Worm (Caenorhabditis elegans): Measurements from ENCODE around the gene dhhc-4.

The dhhc-4 gene

DNA sequence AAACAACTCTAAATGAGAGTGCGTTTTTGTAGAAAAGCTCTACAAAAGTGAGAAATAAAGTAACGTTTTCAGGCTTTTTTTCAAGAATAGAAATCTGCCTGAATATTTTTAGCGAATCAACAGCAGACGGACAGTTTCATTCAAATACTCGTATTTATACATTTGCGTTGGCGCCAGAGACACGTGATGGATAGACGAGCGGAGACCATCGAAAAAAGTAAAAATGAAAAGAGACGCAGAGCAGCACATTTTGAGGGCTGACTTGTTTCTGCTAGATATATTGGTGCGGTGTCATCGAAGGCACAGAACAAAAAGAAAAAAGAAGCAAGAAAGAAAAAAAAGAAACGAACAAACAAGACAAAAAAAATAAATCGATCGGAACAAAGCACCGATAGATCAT lies 41.6 kb downstream of the dhhc-4 start (continued):
- TF ChIP-seq duxl-1 (tag; optimal IDR thresholded peaks at IDR 0.05; ENCODE audit: poor library complexity) (peak; percentile 38), set-16 (GFP tag; IDR thresholded peaks at IDR 0.05) (no peak), ama-1 (optimal IDR thresholded peaks at IDR 0.05) (peak; percentile 66), madf-9 (GFP tag; conservative IDR thresholded peaks at IDR 0.05) (no peak), pha-4 (GFP tag; IDR thresholded peaks at IDR 0.05) (peak; percentile 62; the same call in 1 of the 2 replicates), pha-4 (tag; optimal IDR thresholded peaks at IDR 0.05) (no peak), nhr-237 (tag; optimal IDR thresholded peaks at IDR 0.05) (no peak), mdt-29 (GFP tag; IDR thresholded peaks at IDR 0.05) (0 out of 2 replicates have a peak, but pooled peaks have one; percentile 45), egl-27 (tag; optimal IDR thresholded peaks at IDR 0.05) (no peak), skn-1 (tag; optimal IDR thresholded peaks at IDR 0.05) (no peak), nhr-28 (tag; optimal IDR thresholded peaks at IDR 0.05) (peak; percentile 17), saeg-2 (GFP tag; IDR thresholded peaks at IDR 0.05) (no peak), fos-1 (tag; optimal IDR thresholded peaks at IDR 0.05) (no peak), F44E2.7 (GFP tag; IDR thresholded peaks at IDR 0.05) (no peak), F10B5.3 (tag; optimal IDR thresholded peaks at IDR 0.05) (no peak), nhr-76 (tag; optimal IDR thresholded peaks at IDR 0.05) (no peak), unc-39 (tag; optimal IDR thresholded peaks at IDR 0.05) (no peak), nhr-102 (tag; optimal IDR thresholded peaks at IDR 0.05) (peak; percentile 2), dve-1 (tag; optimal IDR thresholded peaks at IDR 0.05; ENCODE audit: insufficient read depth) (peak; percentile 67), gei-8 (GFP tag; optimal IDR thresholded peaks at IDR 0.05) (no peak), rbr-2 (tag; optimal IDR thresholded peaks at IDR 0.05) (peak; percentile 29), ceh-32 (tag; optimal IDR thresholded peaks at IDR 0.05; ENCODE audit: poor library complexity) (no peak), ceh-44 (GFP tag; IDR thresholded peaks at IDR 0.05) (no peak), madf-5 (GFP tag; IDR thresholded peaks at IDR 0.05) (no peak), aly-2 (tag; optimal IDR thresholded peaks at IDR 0.05) (no peak), ces-1 (GFP tag; optimal IDR thresholded peaks at IDR 0.05) (no peak), T26A8.4 (GFP tag; IDR thresholded peaks at IDR 0.05) (peak; percentile 7; the same call in 1 of the 2 replicates), lin-29 (GFP tag; IDR thresholded peaks at IDR 0.05) (no peak), fkh-10 (GFP tag; optimal IDR thresholded peaks at IDR 0.05) (no peak), Y48G9A.11 (GFP tag; IDR thresholded peaks at IDR 0.05) (no peak), daf-16 (GFP tag; optimal IDR thresholded peaks at IDR 0.05) (no peak), daf-16 (tag; optimal IDR thresholded peaks at IDR 0.05) (peak; percentile 49), unc-62 (GFP tag; optimal IDR thresholded peaks at IDR 0.05 in 1 of 2) (no peak), unc-62 (tag; optimal IDR thresholded peaks at IDR 0.05) (no peak), hif-1 (tag; optimal IDR thresholded peaks at IDR 0.05) (peak in 1 of 2 experiments; percentile 9), ZK337.2 (GFP tag; IDR thresholded peaks at IDR 0.05) (no peak), daf-19 (GFP tag; conservative IDR thresholded peaks at IDR 0.05) (no peak), mxl-3 (GFP tag; optimal IDR thresholded peaks at IDR 0.05) (peak; percentile 21), egl-43 (GFP tag; IDR thresholded peaks at IDR 0.05) (no peak), nhr-10 (tag; optimal IDR thresholded peaks at IDR 0.05) (no peak), zfp-2 (tag; optimal IDR thresholded peaks at IDR 0.05) (no peak), mep-1 (tag; optimal IDR thresholded peaks at IDR 0.05) (peak; percentile 70), pqm-1 (tag; optimal IDR thresholded peaks at IDR 0.05) (no peak), snpc-4 (tag; optimal IDR thresholded peaks at IDR 0.05) (no peak), arid-1 (GFP tag; conservative IDR thresholded peaks at IDR 0.05) (no peak), F37D6.2 (tag; optimal IDR thresholded peaks at IDR 0.05) (no peak), ztf-11 (tag; optimal IDR thresholded peaks at IDR 0.05) (no peak), dmd-8 (GFP tag; IDR thresholded peaks at IDR 0.05) (no peak), daf-12 (tag; optimal IDR thresholded peaks at IDR 0.05) (no peak), ceh-82 (tag; optimal IDR thresholded peaks at IDR 0.05) (no peak), dpl-1 (GFP tag; optimal IDR thresholded peaks at IDR 0.05) (peak; percentile 5), hlh-30 (tag; optimal IDR thresholded peaks at IDR 0.05; ENCODE audit: insufficient read depth) (peak; percentile 92), lsy-2 (tag; optimal IDR thresholded peaks at IDR 0.05) (peak in 1 of 2 experiments; percentile 82)
